Worm (Caenorhabditis elegans): ENCODE data around the gene atg-13.
A peak's percentile ranks its signal among the peaks of the same experiment; 100 is the strongest.

Gene atg-13

DNA sequence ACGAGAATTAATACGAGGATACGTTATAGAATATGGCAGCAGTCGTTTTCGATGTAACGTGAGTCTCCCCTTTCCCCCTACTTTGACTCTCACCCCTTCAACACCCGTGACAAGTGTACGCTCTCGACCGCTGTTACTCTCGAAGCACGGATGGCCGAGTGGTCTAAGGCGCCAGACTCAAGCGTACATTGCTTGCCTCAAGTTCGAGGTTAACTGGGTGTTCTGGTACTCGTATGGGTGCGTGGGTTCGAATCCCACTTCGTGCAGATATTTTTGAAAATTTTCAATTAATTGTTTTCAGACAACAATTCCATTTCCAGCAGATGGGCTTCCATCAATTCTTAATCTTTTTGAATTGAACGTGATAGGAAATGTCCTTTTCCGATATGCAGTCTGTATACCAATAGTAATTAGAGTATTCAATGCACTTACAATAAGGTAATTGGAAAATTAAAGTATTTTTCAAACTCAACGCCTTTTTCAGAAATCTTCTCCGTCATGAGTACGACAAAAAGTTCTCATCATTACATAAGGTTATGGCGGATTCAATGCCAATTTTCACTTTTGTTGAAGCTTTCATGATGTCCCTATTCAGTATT lies 48.4 kb downstream of the atg-13 start (continued):
- peak; percentile 73 for TF ChIP-seq mcd-1 (GFP tag; IDR thresholded peaks at IDR 0.05)
- peak; percentile 71 for TF ChIP-seq lin-40 (tag; optimal IDR thresholded peaks at IDR 0.05)
- no peak for TF ChIP-seq pha-4 (tag; optimal IDR thresholded peaks at IDR 0.05)
- peak; percentile 64 for TF ChIP-seq Y53F4B.3 (GFP tag; IDR thresholded peaks at IDR 0.05)
- TF ChIP-seq ets-4 (GFP tag; optimal IDR thresholded peaks at IDR 0.05), result peak; percentile 65
- peak; percentile 19 for TF ChIP-seq atf-7 (tag; optimal IDR thresholded peaks at IDR 0.05)
- TF ChIP-seq efl-1 (GFP tag; optimal IDR thresholded peaks at IDR 0.05), result peak; percentile 4
- TF ChIP-seq C06A6.2 (GFP tag; conservative IDR thresholded peaks at IDR 0.05), result 0 out of 2 replicates have a peak, but pooled peaks have one; percentile 18
- TF ChIP-seq mel-28 (tag; optimal IDR thresholded peaks at IDR 0.05; ENCODE audit: borderline replicate concordance), result no peak
- TF ChIP-seq F23B12.7 (tag; optimal IDR thresholded peaks at IDR 0.05; ENCODE audit: insufficient read depth), result peak; percentile 91
- peak; percentile 87 for TF ChIP-seq mxl-1 (tag; optimal IDR thresholded peaks at IDR 0.05)
- peak; percentile 83 for TF ChIP-seq D2030.7 (GFP tag; IDR thresholded peaks at IDR 0.05)
- TF ChIP-seq ceh-58 (GFP tag; IDR thresholded peaks at IDR 0.05), result no peak
- TF ChIP-seq ztf-25 (GFP tag; IDR thresholded peaks at IDR 0.05), result peak; percentile 83
- TF ChIP-seq F10E7.11 (tag; optimal IDR thresholded peaks at IDR 0.05), result peak; percentile 30
- no peak for TF ChIP-seq F39B2.1 (GFP tag; IDR thresholded peaks at IDR 0.05)
- peak; percentile 40 for TF ChIP-seq F57A8.1 (GFP tag; optimal IDR thresholded peaks at IDR 0.05)
- peak; percentile 59 for TF ChIP-seq ZK185.1 (tag; optimal IDR thresholded peaks at IDR 0.05; ENCODE audit: poor library complexity, severe bottlenecking)
- TF ChIP-seq lsl-1 (GFP tag; optimal IDR thresholded peaks at IDR 0.05), result peak; percentile 57
- peak; percentile 38 for TF ChIP-seq akir-1 (GFP tag; optimal IDR thresholded peaks at IDR 0.05)
- TF ChIP-seq somi-1 (GFP tag; optimal IDR thresholded peaks at IDR 0.05), result no peak
- TF ChIP-seq F33H1.4 (GFP tag; IDR thresholded peaks at IDR 0.05), result peak; percentile 61
- TF ChIP-seq ceh-91 (GFP tag; IDR thresholded peaks at IDR 0.05), result peak; percentile 40; the same call in 1 of the 2 replicates
- TF ChIP-seq bed-1 (GFP tag; IDR thresholded peaks at IDR 0.05), result no peak
- TF ChIP-seq lag-1 (GFP tag; IDR thresholded peaks at IDR 0.05), result no peak
- TF ChIP-seq lin-54 (GFP tag; optimal IDR thresholded peaks at IDR 0.05), result peak; percentile 72
- TF ChIP-seq let-607 (tag; optimal IDR thresholded peaks at IDR 0.05), result peak; percentile 39 to 67
- 0 out of 2 replicates have a peak, but pooled peaks have one; percentile 14 for TF ChIP-seq hsf-1 (GFP tag; IDR thresholded peaks at IDR 0.05)
- TF ChIP-seq attf-6 (GFP tag; IDR thresholded peaks at IDR 0.05), result peak; percentile 69; the same call in 1 of the 2 replicates
- TF ChIP-seq F52B5.7 (tag; optimal IDR thresholded peaks at IDR 0.05), result peak; percentile 47
- peak; percentile 99 for TF ChIP-seq tbp1 (GFP tag; optimal IDR thresholded peaks at IDR 0.05)
- peak; percentile 79; the same call in 1 of the 2 replicates for TF ChIP-seq sea-2 (GFP tag; IDR thresholded peaks at IDR 0.05)
- TF ChIP-seq B0336.3 (GFP tag; IDR thresholded peaks at IDR 0.05), result peak; percentile 54; the same call in 1 of the 2 replicates
- peak; percentile 39 for TF ChIP-seq sptf-2 (GFP tag; optimal IDR thresholded peaks at IDR 0.05)
- no peak for TF ChIP-seq hlh-12 (tag; optimal IDR thresholded peaks at IDR 0.05)
- no peak for TF ChIP-seq madf-3 (GFP tag; IDR thresholded peaks at IDR 0.05)
- peak; percentile 71; the same call in 1 of the 2 replicates for TF ChIP-seq Y95B8A.8 (GFP tag; IDR thresholded peaks at IDR 0.05)
- no peak for TF ChIP-seq cebp-1 (GFP tag; IDR thresholded peaks at IDR 0.05)
- peak; percentile 73 for TF ChIP-seq cebp-1 (tag; optimal IDR thresholded peaks at IDR 0.05)
- peak; percentile 69 for TF ChIP-seq snpc-1.3 (tag; optimal IDR thresholded peaks at IDR 0.05; ENCODE audit: insufficient read depth)
- peak; percentile 55 for TF ChIP-seq repo-1 (tag; optimal IDR thresholded peaks at IDR 0.05)
- TF ChIP-seq chd-7 (tag; optimal IDR thresholded peaks at IDR 0.05), result peak; percentile 81
- TF ChIP-seq xnd-1 (tag; optimal IDR thresholded peaks at IDR 0.05), result no peak
- no peak for TF ChIP-seq ccch-3 (GFP tag; optimal IDR thresholded peaks at IDR 0.05)
- TF ChIP-seq lir-1 (GFP tag; conservative IDR thresholded peaks at IDR 0.05), result no peak
- TF ChIP-seq T07F8.4 (tag; optimal IDR thresholded peaks at IDR 0.05), result peak; percentile 83
- TF ChIP-seq mes-4 (tag; optimal IDR thresholded peaks at IDR 0.05), result peak; percentile 76
- peak; percentile 89 for TF ChIP-seq dox-1 (GFP tag; IDR thresholded peaks at IDR 0.05)
